Worm (Caenorhabditis elegans): ENCODE data around the gene unc-52.

ce11 chrII:14706479-14706878, 22.2 kb upstream of the unc-52 start:
- no peak for TF ChIP-seq lin-15B (tag; optimal IDR thresholded peaks at IDR 0.05)
- TF ChIP-seq tbx-2 (tag; optimal IDR thresholded peaks at IDR 0.05) = no peak
- peak; percentile 81 for TF ChIP-seq blmp-1 (tag; optimal IDR thresholded peaks at IDR 0.05)
- no peak for TF ChIP-seq snpc-4 (tag; optimal IDR thresholded peaks at IDR 0.05)
